Worm (Caenorhabditis elegans) whole organism, dauer: ENCODE results near the gene srw-48.

Experiments
- unc-62 ChIP-seq: sonication (generic microtip); optimal IDR thresholded peaks from 2 replicates; lab custom pipeline; 2017; ENCODE audit warnings: missing biosample characterization, missing genetic modification reagents, missing genetic modification characterization

The srw-48 gene

ce11 chrV:16410521-16410920 lies 10.3 kb upstream of the srw-48 start, which contains the start of gene srh-145:
Gene srh-145 (plus strand): TSS chrV:16410713.
- no peak for TF ChIP-seq unc-62 (GFP tag; lab: Kevin White, UChicago)

ce11 chrV:16417014-16417413 lies 3.8 kb upstream of the srw-48 start, which contains the start of gene str-55:
Gene str-55 (minus strand): TSS chrV:16417114.
- no peak for TF ChIP-seq unc-62 (GFP tag; lab: Kevin White, UChicago)

DNA sequence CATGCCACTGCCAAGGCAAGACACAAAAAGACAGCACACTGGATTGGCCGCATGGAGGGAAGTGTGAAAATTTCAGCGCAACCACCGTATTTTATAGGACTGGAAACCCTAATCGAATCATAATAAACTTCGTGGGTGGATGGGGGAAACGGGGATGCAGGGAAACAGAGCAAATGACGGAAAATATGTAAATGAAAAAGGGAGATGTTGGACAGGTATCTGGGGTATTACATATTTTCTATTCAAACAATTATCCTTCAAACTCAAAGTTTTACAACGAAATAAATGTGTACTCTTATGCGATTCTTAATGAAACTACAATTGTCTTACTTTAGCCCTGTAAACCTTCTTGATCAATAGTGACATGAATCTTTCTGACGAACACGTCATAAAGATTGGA lies 1.0 kb upstream of the srw-48 start, which contains the start of gene F26D2.16:
F26D2.16 (minus strand) TSS at position 101 of the 400 bp plus-strand sequence.
- no peak for TF ChIP-seq unc-62 (GFP tag; lab: Kevin White, UChicago)

DNA sequence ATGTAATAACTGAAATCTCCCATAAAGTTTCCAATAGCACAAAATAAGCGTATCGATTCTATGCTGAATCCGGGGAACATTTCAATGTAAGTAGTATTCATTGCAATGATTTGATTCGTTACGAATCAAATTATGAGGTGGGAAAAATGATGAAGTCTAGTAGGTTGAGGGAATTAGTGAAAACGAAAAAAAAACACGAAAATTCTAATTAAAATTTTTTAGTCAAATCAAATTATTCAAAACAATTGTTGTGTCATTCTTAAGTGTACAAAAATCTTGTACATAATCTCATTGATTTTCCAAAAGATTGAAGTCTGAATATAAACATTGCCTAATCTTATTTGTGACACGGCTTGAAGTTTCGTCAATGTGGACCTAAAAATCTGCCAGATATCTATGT lies 3.6 kb downstream of the srw-48 start, which contains the start of gene srw-29:
srw-29 (minus strand) TSS at position 101 of the 400 bp plus-strand sequence.
- TF ChIP-seq unc-62 (GFP tag; lab: Kevin White, UChicago), result no peak

- no peak for TF ChIP-seq unc-62 (GFP tag; lab: Kevin White, UChicago)
Measured at ce11 chrV:16429503-16429902, 8.7 kb downstream of the srw-48 start, which contains the start of gene F26D2.10. Gene F26D2.10 (minus strand): TSS chrV:16429603.

- no peak for TF ChIP-seq unc-62 (GFP tag; lab: Kevin White, UChicago)
Measured at ce11 chrV:16429940-16430339, 9.1 kb downstream of the srw-48 start, which contains the start of gene str-73. Gene str-73 (plus strand): TSS chrV:16430240.

DNA sequence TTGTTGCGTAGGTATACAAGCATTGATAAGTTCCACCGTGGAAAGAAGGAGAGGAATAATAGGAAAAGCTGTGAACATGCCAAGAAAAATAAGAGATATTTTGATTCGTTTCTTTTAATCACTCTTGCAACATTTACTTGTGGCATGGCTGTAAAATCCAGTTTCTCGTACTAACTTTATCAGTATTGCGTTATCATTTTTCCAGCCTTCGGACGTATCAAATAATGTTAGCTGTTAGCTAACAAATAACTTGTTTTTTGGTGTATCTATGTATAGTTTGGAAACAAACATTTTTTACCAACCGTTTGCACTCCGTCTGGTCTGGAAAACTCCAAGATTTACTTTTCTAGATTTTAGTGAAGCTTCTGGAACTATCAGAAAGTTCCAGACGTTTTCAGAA lies 12.7 kb downstream of the srw-48 start, which contains the start of gene clec-234:
clec-234 (minus strand) TSS at position 101 of the 400 bp plus-strand sequence.
- TF ChIP-seq unc-62 (GFP tag; lab: Kevin White, UChicago), result no peak

ce11 chrV:16435510-16435909 lies 14.7 kb downstream of the srw-48 start, which contains the start of the genes F26D2.13 and F26D2.14:
Gene F26D2.13 (minus strand): TSS chrV:16435610.
Gene F26D2.14 (plus strand): TSS chrV:16435855.
- TF ChIP-seq unc-62 (GFP tag; lab: Kevin White, UChicago), result no peak

ce11 chrV:16437546-16437945 lies 16.8 kb downstream of the srw-48 start, which contains the start of gene F26D2.15:
Gene F26D2.15 (plus strand): TSS chrV:16437846.
- TF ChIP-seq unc-62 (GFP tag; lab: Kevin White, UChicago), result no peak

DNA sequence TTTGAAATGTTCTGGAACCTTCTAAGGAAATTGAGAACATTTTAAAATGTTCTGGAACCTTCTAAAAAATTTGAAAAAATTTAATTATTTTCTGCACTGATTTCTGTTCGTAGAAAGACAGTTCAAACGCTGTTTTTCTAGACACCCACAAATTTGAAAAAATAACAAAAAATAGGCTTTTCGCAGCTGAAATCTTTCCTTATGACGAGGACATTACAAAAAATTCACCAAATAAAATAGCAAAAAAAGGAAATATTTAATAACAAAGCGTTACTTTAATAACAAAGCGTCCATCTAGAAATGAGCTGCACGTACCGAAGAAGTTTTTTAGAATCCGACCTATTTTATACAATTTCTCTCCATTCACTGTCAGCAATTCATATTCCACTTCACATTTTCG lies 22.8 kb downstream of the srw-48 start, which contains the start of gene srh-141:
srh-141 (plus strand) TSS at position 301 of the 400 bp plus-strand sequence.
- TF ChIP-seq unc-62 (GFP tag; lab: Kevin White, UChicago), result no peak

- TF ChIP-seq unc-62 (GFP tag; lab: Kevin White, UChicago), result no peak
Measured at ce11 chrV:16445676-16446075, 24.9 kb downstream of the srw-48 start, which contains the start of gene T08G3.6. Gene T08G3.6 (plus strand): TSS chrV:16445976.

DNA sequence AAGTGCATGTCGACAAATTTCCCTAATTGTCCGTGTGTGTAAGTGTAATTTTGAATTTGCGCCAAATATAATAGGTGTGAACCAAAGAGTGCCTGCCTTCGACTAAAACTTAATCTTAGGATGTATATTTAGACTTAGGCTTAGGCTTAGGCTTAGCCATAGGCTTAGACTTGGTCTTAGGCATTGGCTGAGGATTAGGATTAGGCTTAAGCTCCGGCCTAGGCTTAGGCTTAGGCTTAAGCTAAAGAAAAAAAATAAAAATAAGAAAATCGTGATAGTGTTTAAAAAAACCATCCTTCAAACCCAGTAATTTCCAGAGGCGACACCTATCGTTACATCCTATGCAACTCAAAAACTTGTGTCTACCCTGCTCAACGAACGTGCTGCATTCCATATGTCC lies 25.4 kb downstream of the srw-48 start:
- no peak for TF ChIP-seq unc-62 (GFP tag; lab: Kevin White, UChicago)

DNA sequence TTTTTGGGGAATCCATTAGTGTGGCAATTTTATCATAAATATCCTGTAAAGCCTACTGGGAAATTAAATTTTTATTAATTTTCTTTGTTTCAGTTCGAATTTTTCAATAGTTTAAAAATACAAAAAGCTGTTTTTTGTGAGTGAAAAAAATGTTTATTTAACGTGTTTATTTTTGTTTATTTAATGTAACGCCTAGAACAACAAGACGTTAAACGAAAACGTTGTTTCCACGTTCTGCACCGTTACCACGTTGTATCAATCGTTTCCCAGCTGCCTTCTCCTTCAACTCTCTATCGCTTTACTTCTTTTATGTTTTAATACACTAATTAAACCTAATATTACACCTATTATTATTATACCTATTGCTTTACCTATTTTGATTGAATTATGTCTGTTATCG lies 26.9 kb downstream of the srw-48 start, which contains the start of gene T08G3.13:
T08G3.13 (plus strand) TSS at position 301 of the 400 bp plus-strand sequence.
- TF ChIP-seq unc-62 (GFP tag; lab: Kevin White, UChicago), result no peak

- TF ChIP-seq unc-62 (GFP tag; lab: Kevin White, UChicago), result no peak
Measured at ce11 chrV:16455065-16455464, 34.3 kb downstream of the srw-48 start, which contains the start of gene str-14. Gene str-14 (minus strand): TSS chrV:16455165.

DNA sequence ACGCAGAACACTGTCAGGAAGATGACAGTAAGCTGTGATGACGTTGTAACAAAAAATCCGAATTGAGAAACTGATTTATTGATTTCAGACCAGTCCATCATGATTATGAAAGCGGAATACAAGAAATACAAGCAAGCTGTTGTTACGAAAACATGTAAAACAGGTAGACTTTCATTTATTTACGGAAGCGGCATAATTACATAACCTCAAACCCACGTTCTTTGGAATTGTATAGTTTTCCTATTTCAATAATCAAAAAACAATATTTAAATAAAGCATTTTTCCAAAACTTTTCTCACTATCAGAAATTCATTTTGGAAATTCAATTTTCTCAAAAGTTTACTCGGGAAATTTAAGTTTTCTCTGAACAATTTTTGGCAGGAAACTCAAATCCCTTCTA lies 37.9 kb downstream of the srw-48 start, which contains the start of gene str-15:
str-15 (minus strand) TSS at position 101 of the 400 bp plus-strand sequence.
- no peak for TF ChIP-seq unc-62 (GFP tag; lab: Kevin White, UChicago)

- no peak for TF ChIP-seq unc-62 (GFP tag; lab: Kevin White, UChicago)
Measured at ce11 chrV:16459377-16459776, 38.6 kb downstream of the srw-48 start.

- TF ChIP-seq unc-62 (GFP tag; lab: Kevin White, UChicago), result no peak
Measured at ce11 chrV:16460866-16461265, 40.1 kb downstream of the srw-48 start, which contains the start of gene srh-142. Gene srh-142 (minus strand): TSS chrV:16460966.
